Fruit fly (Drosophila melanogaster) S2 (cell line): Measurements from ENCODE around the gene CG14949.

Source experiments
- CG8478 ChIP-seq: fragments of >200 bp; optimal IDR thresholded peaks from 2 replicates; lab custom pipeline; 2018
- CTCF ChIP-seq, 2 experiments: fragments of >200 bp; optimal IDR thresholded peaks; 2 replicates each; lab custom pipeline; 2018

dm6 chr3L:2631406-2631805 lies 11.8 kb downstream of the CG14949 start, which contains the start of the genes CG42245 and MEP-1:
- TF ChIP-seq CG8478 (lab: Kevin White, UChicago) = no peak
- TF ChIP-seq CTCF (optimal IDR thresholded peaks at IDR 0.05; lab: Kevin White, UChicago) = no peak
